Fruit fly (Drosophila melanogaster) whole organism, embryonic: ENCODE data around the gene CG7860.

ENCODE experiments used
- Asciz ChIP-seq: fragments of 200-800 bp; sonication (Bioruptor generic); optimal IDR thresholded peaks from 2 replicates; lab custom pipeline; 2017; ENCODE audit warnings: missing biosample characterization, mild to moderate bottlenecking, missing genetic modification characterization, missing genetic modification reagents
- BEAF-32 ChIP-seq: fragments of 200-800 bp; sonication (Bioruptor generic); optimal IDR thresholded peaks from 3 replicates; lab custom pipeline; 2017; ENCODE audit warnings: missing biosample characterization, missing genetic modification characterization, mild to moderate bottlenecking, moderate library complexity, missing genetic modification reagents
- Bgb ChIP-seq: fragments of 200-800 bp; sonication (Bioruptor generic); IDR thresholded peaks from 2 replicates; pipeline ENCODE4 v1.3.6; 2022; ENCODE audit warnings: missing biosample characterization, missing genetic modification characterization; ENCODE audit not compliant: partially characterized antibody
- CG12071 ChIP-seq: fragments of 200-800 bp; sonication (Bioruptor generic); optimal IDR thresholded peaks from 3 replicates; lab custom pipeline; 2018; ENCODE audit warnings: missing biosample characterization, mild to moderate bottlenecking, missing genetic modification characterization
- CG12104 ChIP-seq: fragments of 200-800 bp; sonication (Bioruptor generic); optimal IDR thresholded peaks from 3 replicates; lab custom pipeline; 2016; ENCODE audit warnings: missing biosample characterization, missing genetic modification characterization
- CG12391 ChIP-seq: fragments of 200-800 bp; sonication (Bioruptor generic); optimal IDR thresholded peaks from 3 replicates; lab custom pipeline; 2018; ENCODE audit warnings: missing biosample characterization, mild to moderate bottlenecking, missing genetic modification characterization, moderate library complexity
- CG13123 ChIP-seq: fragments of 200-800 bp; sonication (Bioruptor generic); optimal IDR thresholded peaks from 2 replicates; lab custom pipeline; 2016; ENCODE audit warnings: missing biosample characterization, missing genetic modification characterization
- CG13775 ChIP-seq: fragments of 200-800 bp; sonication (Bioruptor generic); optimal IDR thresholded peaks from 3 replicates; lab custom pipeline; 2017; ENCODE audit warnings: missing biosample characterization, mild to moderate bottlenecking, missing genetic modification characterization
- CG15073 ChIP-seq: fragments of 200-800 bp; sonication (Bioruptor generic); optimal IDR thresholded peaks from 2 replicates; lab custom pipeline; 2016; ENCODE audit warnings: missing biosample characterization, missing genetic modification characterization
- CG16779 ChIP-seq: fragments of 200-800 bp; sonication (Bioruptor generic); IDR thresholded peaks from 2 replicates; pipeline ENCODE4 v1.3.6; 2022; ENCODE audit warnings: missing biosample characterization, missing genetic modification characterization
- CG16815 ChIP-seq: fragments of 200-800 bp; sonication (Bioruptor generic); optimal IDR thresholded peaks from 3 replicates; lab custom pipeline; 2017; ENCODE audit warnings: missing biosample characterization, mild to moderate bottlenecking, missing genetic modification characterization
- CG17361 ChIP-seq: fragments of 200-800 bp; sonication (Bioruptor generic); IDR thresholded peaks from 3 replicates; pipeline ENCODE4 v1.3.6; 2022; ENCODE audit warnings: missing biosample characterization, missing genetic modification characterization
- CG17385 ChIP-seq: fragments of 200-800 bp; sonication (Bioruptor generic); optimal IDR thresholded peaks from 3 replicates; lab custom pipeline; 2018; ENCODE audit warnings: missing biosample characterization, mild to moderate bottlenecking, missing genetic modification characterization
- CG17829 ChIP-seq: fragments of 200-800 bp; optimal IDR thresholded peaks from 2 replicates; lab custom pipeline; 2019; ENCODE audit warnings: missing biosample characterization, mild to moderate bottlenecking, missing genetic modification characterization, moderate library complexity
- CG2116 ChIP-seq: fragments of 200-800 bp; sonication (Bioruptor generic); optimal IDR thresholded peaks from 3 replicates; lab custom pipeline; 2018; ENCODE audit warnings: missing biosample characterization, mild to moderate bottlenecking, missing genetic modification characterization
- CG2202 ChIP-seq: fragments of 200-800 bp; sonication (Bioruptor generic); optimal IDR thresholded peaks from 2 replicates; lab custom pipeline; 2018; ENCODE audit warnings: missing biosample characterization, mild to moderate bottlenecking, missing genetic modification characterization
- CG33557 ChIP-seq: fragments of 200-800 bp; sonication (Bioruptor generic); optimal IDR thresholded peaks from 2 replicates; lab custom pipeline; 2019; ENCODE audit warnings: missing biosample characterization, mild to moderate bottlenecking, missing genetic modification characterization, moderate library complexity
- CG5245 ChIP-seq: fragments of 200-800 bp; sonication (Bioruptor generic); optimal IDR thresholded peaks from 3 replicates; lab custom pipeline; 2016; ENCODE audit warnings: missing biosample characterization, missing genetic modification characterization
- CG6175 ChIP-seq: fragments of 200-800 bp; sonication (Bioruptor generic); IDR thresholded peaks from 3 replicates; pipeline ENCODE4 v1.3.6; 2022; ENCODE audit warnings: missing biosample characterization, missing genetic modification characterization
- CG8924 ChIP-seq: fragments of 200-800 bp; optimal IDR thresholded peaks from 3 replicates; lab custom pipeline; 2019; ENCODE audit warnings: missing biosample characterization, mild to moderate bottlenecking, missing genetic modification characterization, moderate library complexity
- CG9437 ChIP-seq: fragments of 200-800 bp; sonication (Bioruptor generic); optimal IDR thresholded peaks from 2 replicates; lab custom pipeline; 2018; ENCODE audit warnings: missing biosample characterization, mild to moderate bottlenecking, missing genetic modification characterization
- CG9727 ChIP-seq: fragments of 200-800 bp; sonication (Bioruptor generic); optimal IDR thresholded peaks from 3 replicates; lab custom pipeline; 2017; ENCODE audit warnings: missing biosample characterization, mild to moderate bottlenecking, missing genetic modification characterization
- CG9876 ChIP-seq: fragments of 200-800 bp; sonication (Bioruptor generic); optimal IDR thresholded peaks from 2 replicates; lab custom pipeline; 2016; ENCODE audit warnings: missing biosample characterization, missing genetic modification characterization
- E2f2 ChIP-seq: fragments of 200-800 bp; sonication (Bioruptor generic); IDR thresholded peaks from 2 replicates; pipeline ENCODE4 v1.3.6; 2022; ENCODE audit warnings: missing biosample characterization, missing genetic modification characterization
- H2.0 ChIP-seq: fragments of 200-800 bp; sonication (Bioruptor generic); IDR thresholded peaks from 2 replicates; pipeline ENCODE4 v1.3.6; 2022; ENCODE audit warnings: missing biosample characterization, missing genetic modification characterization
- Hr3 ChIP-seq: fragments of 200-800 bp; sonication (Bioruptor generic); optimal IDR thresholded peaks from 3 replicates; lab custom pipeline; 2016; ENCODE audit warnings: missing biosample characterization, missing genetic modification characterization
- Hr51 ChIP-seq, 2 experiments: fragments of 200-800 bp; sonication (Bioruptor generic); optimal IDR thresholded peaks; 2 replicates in 1 of 2; 3 replicates in 1 of 2; lab custom pipeline; 2016 to 2018; ENCODE audit warnings: missing biosample characterization in 2 of 2, missing genetic modification characterization in 2 of 2, mild to moderate bottlenecking in 1 of 2, moderate library complexity in 1 of 2
- NFAT ChIP-seq: fragments of 200-800 bp; sonication (Bioruptor generic); IDR thresholded peaks from 2 replicates; pipeline ENCODE4 v1.3.6; 2022; ENCODE audit warnings: missing biosample characterization, missing genetic modification characterization
- Oli ChIP-seq: fragments of 200-800 bp; sonication (Bioruptor generic); optimal IDR thresholded peaks from 2 replicates; lab custom pipeline; 2018; ENCODE audit warnings: missing biosample characterization, mild to moderate bottlenecking, missing genetic modification characterization, moderate library complexity
- Poxn ChIP-seq: fragments of 200-800 bp; sonication (Bioruptor generic); IDR thresholded peaks from 2 replicates; pipeline ENCODE4 v1.3.6; 2022; ENCODE audit warnings: missing biosample characterization, missing genetic modification characterization
- Rx ChIP-seq: fragments of 200-800 bp; sonication (Bioruptor generic); IDR thresholded peaks from 2 replicates; pipeline ENCODE4 v1.3.6; 2022; ENCODE audit warnings: missing biosample characterization, missing genetic modification characterization
- Six4 ChIP-seq: fragments of 200-800 bp; sonication (Bioruptor generic); optimal IDR thresholded peaks from 2 replicates; lab custom pipeline; 2016; ENCODE audit warnings: missing biosample characterization, missing genetic modification characterization
- Spps ChIP-seq: fragments of 200-800 bp; sonication (Bioruptor generic); optimal IDR thresholded peaks from 2 replicates; lab custom pipeline; 2018; ENCODE audit warnings: missing biosample characterization, mild to moderate bottlenecking, missing genetic modification characterization
- Taf1 ChIP-seq: fragments of 200-800 bp; sonication (Bioruptor generic); IDR thresholded peaks from 2 replicates; pipeline ENCODE4 v1.3.6; 2022; ENCODE audit warnings: missing biosample characterization, missing genetic modification characterization
- abd-A ChIP-seq: fragments of 200-800 bp; sonication (Bioruptor generic); optimal IDR thresholded peaks from 3 replicates; lab custom pipeline; 2019; ENCODE audit warnings: missing biosample characterization, mild to moderate bottlenecking, missing genetic modification characterization, moderate library complexity
- ara ChIP-seq: fragments of 200-800 bp; sonication (Bioruptor generic); IDR thresholded peaks from 2 replicates; pipeline ENCODE4 v1.3.6; 2022; ENCODE audit warnings: missing biosample characterization, missing genetic modification characterization
- chm ChIP-seq: fragments of 200-800 bp; sonication (Bioruptor generic); IDR thresholded peaks from 2 replicates; pipeline ENCODE4 v1.3.6; 2022; ENCODE audit warnings: missing biosample characterization, missing genetic modification characterization
- da ChIP-seq: fragments of 200-800 bp; sonication (Bioruptor generic); optimal IDR thresholded peaks from 2 replicates; lab custom pipeline; 2016; ENCODE audit warnings: missing biosample characterization, missing genetic modification characterization
- fd96Cb ChIP-seq: fragments of 200-800 bp; sonication (Bioruptor generic); optimal IDR thresholded peaks from 2 replicates; lab custom pipeline; 2018; ENCODE audit warnings: missing biosample characterization, mild to moderate bottlenecking, missing genetic modification characterization, moderate library complexity
- h ChIP-seq: fragments of >200 bp; optimal IDR thresholded peaks from 2 replicates; lab custom pipeline; 2017
- hb ChIP-seq: fragments of 200-800 bp; sonication (Bioruptor generic); IDR thresholded peaks from 3 replicates; pipeline ENCODE4 v1.3.6; 2022; ENCODE audit warnings: missing biosample characterization, missing genetic modification characterization; ENCODE audit not compliant: partially characterized antibody
- lab ChIP-seq: fragments of 200-800 bp; sonication (Bioruptor generic); optimal IDR thresholded peaks from 3 replicates; lab custom pipeline; 2017; ENCODE audit warnings: missing biosample characterization, missing genetic modification characterization, mild to moderate bottlenecking, moderate library complexity, missing genetic modification reagents
- prd ChIP-seq, 3 experiments: fragments of >200 bp in 2 of 3; fragments of 200-800 bp in 1 of 3; sonication (Bioruptor generic) in 1 of 3; optimal IDR thresholded peaks in 2 of 3; IDR thresholded peaks in 1 of 3; 2 replicates in 2 of 3; 3 replicates in 1 of 3; pipeline versions ENCODE4 v1.3.6 to Lab custom; 2017 to 2022; ENCODE audit warnings: missing biosample characterization in 1 of 3, missing genetic modification characterization in 1 of 3
- ranshi ChIP-seq: fragments of 200-800 bp; sonication (Bioruptor generic); IDR thresholded peaks from 2 replicates; pipeline ENCODE4 v1.3.6; 2022; ENCODE audit warnings: missing biosample characterization, missing genetic modification characterization
- sens-2 ChIP-seq: fragments of 200-800 bp; sonication (Bioruptor generic); IDR thresholded peaks from 2 replicates; pipeline ENCODE4 v1.3.6; 2022; ENCODE audit warnings: missing biosample characterization, missing genetic modification characterization
- shn ChIP-seq: fragments of 200-800 bp; sonication (Bioruptor generic); optimal IDR thresholded peaks from 3 replicates; lab custom pipeline; 2016; ENCODE audit warnings: missing biosample characterization, missing genetic modification characterization
- stc ChIP-seq: fragments of 200-800 bp; sonication (Bioruptor generic); IDR thresholded peaks from 2 replicates; pipeline ENCODE4 v1.3.6; 2022; ENCODE audit warnings: missing biosample characterization, missing genetic modification characterization
- tap ChIP-seq: fragments of 200-800 bp; optimal IDR thresholded peaks from 3 replicates; lab custom pipeline; 2019; ENCODE audit warnings: missing biosample characterization, mild to moderate bottlenecking, missing genetic modification characterization, moderate library complexity
- tgo ChIP-seq: fragments of 200-800 bp; sonication (Bioruptor generic); IDR thresholded peaks from 3 replicates; pipeline ENCODE4 v1.3.6; 2022; ENCODE audit warnings: missing biosample characterization, missing genetic modification characterization
- wdn ChIP-seq: fragments of 200-800 bp; sonication (Bioruptor generic); IDR thresholded peaks from 2 replicates; pipeline ENCODE4 v1.3.6; 2022; ENCODE audit warnings: missing biosample characterization, missing genetic modification characterization
- zen ChIP-seq: fragments of 200-800 bp; sonication (Bioruptor generic); optimal IDR thresholded peaks from 3 replicates; lab custom pipeline; 2018; ENCODE audit warnings: missing biosample characterization, mild to moderate bottlenecking, missing genetic modification characterization, moderate library complexity

The CG7860 gene

DNA sequence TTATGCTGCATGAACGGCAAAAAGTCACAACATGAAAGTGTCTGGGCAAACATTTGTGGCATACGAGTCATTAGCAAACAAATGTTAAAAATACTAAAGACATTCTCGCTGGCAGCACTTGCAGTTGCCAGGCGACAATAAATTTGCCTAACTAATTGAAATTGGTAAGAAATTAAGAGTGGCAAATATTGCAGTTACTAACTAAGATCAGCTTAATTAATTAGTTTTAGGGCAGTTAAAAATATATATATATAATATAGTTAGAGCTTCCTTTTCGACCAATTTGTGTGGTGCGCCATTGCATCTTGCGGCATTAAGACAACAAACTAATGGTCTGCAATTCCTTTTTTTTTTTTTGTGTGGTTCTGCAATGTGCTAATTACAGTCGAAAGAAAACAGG is 49.1 kb downstream of the CG7860 start (continued):
- TF ChIP-seq tap (tag; lab: Kevin White, UChicago), result peak; percentile 22
- peak; percentile 15 for TF ChIP-seq CG9437 (GFP tag; lab: Kevin White, UChicago)
- peak; percentile 11 for TF ChIP-seq CG17385 (GFP tag; lab: Kevin White, UChicago)
- peak; percentile 57 for TF ChIP-seq stc (GFP tag; lab: Robert Waterston, UW)
- TF ChIP-seq Hr3 (GFP tag; lab: Kevin White, UChicago), result peak; percentile 16
- TF ChIP-seq abd-A (tag; lab: Kevin White, UChicago), result no peak
- TF ChIP-seq Rx, result 0 out of 2 replicates have a peak, but pooled peaks have one; percentile 22
- TF ChIP-seq CG12104 (GFP tag; lab: Kevin White, UChicago), result no peak
- no peak for TF ChIP-seq Taf1 (GFP tag; lab: Robert Waterston, UW)
- no peak for TF ChIP-seq CG16779 (GFP tag; lab: Robert Waterston, UW)
- no peak for TF ChIP-seq CG5245 (GFP tag; lab: Kevin White, UChicago)
- TF ChIP-seq CG15073 (GFP tag; lab: Kevin White, UChicago), result no peak
- TF ChIP-seq NFAT (GFP tag; lab: Robert Waterston, UW), result no peak
- no peak for TF ChIP-seq Bgb (GFP tag; lab: Robert Waterston, UW)
- no peak for TF ChIP-seq CG2116 (GFP tag; lab: Kevin White, UChicago)
- peak; percentile 84 for TF ChIP-seq ara (GFP tag; lab: Robert Waterston, UW)
- TF ChIP-seq Oli (tag; lab: Kevin White, UChicago), result peak; percentile 41
- peak; percentile 45 for TF ChIP-seq Spps (tag; lab: Kevin White, UChicago)
- no peak for TF ChIP-seq E2f2
- no peak for TF ChIP-seq CG16815 (GFP tag; lab: Kevin White, UChicago)
- TF ChIP-seq lab (GFP tag; lab: Kevin White, UChicago), result peak; percentile 13
- no peak for TF ChIP-seq hb
- peak; percentile 10 for TF ChIP-seq Asciz (GFP tag; lab: Kevin White, UChicago)
- no peak for TF ChIP-seq da (GFP tag; lab: Kevin White, UChicago)
- TF ChIP-seq tgo (GFP tag; lab: Robert Waterston, UW), result peak; percentile 41; the same call in 1 of the 3 replicates
- peak; percentile 29 for TF ChIP-seq CG9727
- peak; percentile 35; the same call in 1 of the 3 replicates for TF ChIP-seq CG17361 (GFP tag; lab: Robert Waterston, UW)
- TF ChIP-seq CG13123, result no peak
- TF ChIP-seq chm (GFP tag; lab: Robert Waterston, UW), result peak; percentile 57; the same call in 1 of the 2 replicates
- TF ChIP-seq H2.0 (GFP tag; lab: Robert Waterston, UW), result peak; percentile 28; the same call in 1 of the 2 replicates
- no peak for TF ChIP-seq prd (optimal IDR thresholded peaks at IDR 0.05; lab: Kevin White, UChicago)
- peak; percentile 74 for TF ChIP-seq prd (GFP tag; IDR thresholded peaks at IDR 0.05; lab: Robert Waterston, UW)
- no peak for TF ChIP-seq BEAF-32 (GFP tag; lab: Kevin White, UChicago)
- TF ChIP-seq CG9876 (GFP tag; lab: Kevin White, UChicago), result no peak
- peak; percentile 39 for TF ChIP-seq CG2202 (tag; lab: Kevin White, UChicago)
- no peak for TF ChIP-seq h (lab: Kevin White, UChicago)
- no peak for TF ChIP-seq CG6175 (GFP tag; lab: Robert Waterston, UW)
- TF ChIP-seq Hr51 (GFP tag; optimal IDR thresholded peaks at IDR 0.05; lab: Kevin White, UChicago), result peak in 1 of 2 experiments; percentile 36
- TF ChIP-seq zen (tag; lab: Kevin White, UChicago), result peak; percentile 49
- no peak for TF ChIP-seq shn (GFP tag; lab: Kevin White, UChicago)
- peak; percentile 47 for TF ChIP-seq CG12391 (tag; lab: Kevin White, UChicago)
- TF ChIP-seq CG8924 (tag; lab: Kevin White, UChicago), result peak; percentile 16
- TF ChIP-seq Poxn (GFP tag; lab: Robert Waterston, UW), result no peak
- TF ChIP-seq CG12071, result no peak
- TF ChIP-seq Six4 (GFP tag; lab: Kevin White, UChicago), result no peak
- TF ChIP-seq fd96Cb, result peak; percentile 44
- peak; percentile 39 for TF ChIP-seq CG13775 (GFP tag; lab: Kevin White, UChicago)
- peak; percentile 44 for TF ChIP-seq CG17829
- no peak for TF ChIP-seq CG33557
- TF ChIP-seq wdn (GFP tag; lab: Robert Waterston, UW), result no peak
- peak; percentile 54; the same call in 1 of the 2 replicates for TF ChIP-seq sens-2
- 0 out of 2 replicates have a peak, but pooled peaks have one; percentile 47 for TF ChIP-seq ranshi
